Fruit fly (Drosophila melanogaster) whole organism, wandering third instar larva: Measurements from ENCODE around the gene CG31323.

ENCODE experiments used
- Abd-B ChIP-seq: fragments of >200 bp; optimal IDR thresholded peaks from 2 replicates; lab custom pipeline; 2017; ENCODE audit warnings: missing biosample characterization, missing genetic modification characterization
- CrebA ChIP-seq: fragments of 200-800 bp; sonication (Bioruptor generic); optimal IDR thresholded peaks from 2 replicates; lab custom pipeline; 2016; ENCODE audit warnings: missing biosample characterization, mild to moderate bottlenecking, missing genetic modification characterization, borderline replicate concordance
- Hr78 ChIP-seq: fragments of >200 bp; optimal IDR thresholded peaks from 2 replicates; lab custom pipeline; 2017; ENCODE audit warnings: missing biosample characterization, missing genetic modification characterization
- Mio ChIP-seq: sonication (Bioruptor generic); optimal IDR thresholded peaks from 2 replicates; lab custom pipeline; 2016; ENCODE audit warnings: missing biosample characterization, missing genetic modification characterization
- Myc ChIP-seq: fragments of >200 bp; optimal IDR thresholded peaks from 2 replicates; lab custom pipeline; 2017
- br ChIP-seq: fragments of 200-800 bp; sonication (Bioruptor generic); optimal IDR thresholded peaks from 2 replicates; lab custom pipeline; 2016; ENCODE audit warnings: missing biosample characterization, missing genetic modification characterization
- brk ChIP-seq: fragments of 200-800 bp; sonication (Bioruptor generic); optimal IDR thresholded peaks from 2 replicates; lab custom pipeline; 2016; ENCODE audit warnings: missing biosample characterization, mild to moderate bottlenecking, missing genetic modification characterization
- fru ChIP-seq: fragments of 200-800 bp; sonication (Bioruptor generic); optimal IDR thresholded peaks from 3 replicates; lab custom pipeline; 2016; ENCODE audit warnings: missing biosample characterization, mild to moderate bottlenecking, missing genetic modification characterization
- jim ChIP-seq: fragments of 175-275, 200-325 bp; sonication (Bioruptor generic); optimal IDR thresholded peaks from 2 replicates; lab custom pipeline; 2016; ENCODE audit warnings: missing biosample characterization, mild to moderate bottlenecking, missing genetic modification characterization
- pan ChIP-seq: fragments of >200 bp; optimal IDR thresholded peaks from 2 replicates; lab custom pipeline; 2017
- psq ChIP-seq: fragments of 200-800 bp; sonication (Bioruptor generic); optimal IDR thresholded peaks from 3 replicates; lab custom pipeline; 2017; ENCODE audit warnings: missing biosample characterization, mild to moderate bottlenecking, missing genetic modification characterization, moderate library complexity

dm6 chr3R:26230016-26230415 lies 59.4 kb downstream of the CG31323 start, which contains the start of gene CG12290:
- peak; percentile 17 for TF ChIP-seq fru (GFP tag; lab: Kevin White, UChicago)
- TF ChIP-seq Mio (GFP tag; lab: Kevin White, UChicago) = no peak
- no peak for TF ChIP-seq Hr78 (GFP tag; lab: Kevin White, UChicago)
- TF ChIP-seq psq (GFP tag; lab: Kevin White, UChicago) = peak; percentile 32
- TF ChIP-seq brk = no peak
- TF ChIP-seq jim (GFP tag; lab: Kevin White, UChicago) = peak; percentile 9
- no peak for TF ChIP-seq Abd-B (GFP tag; lab: Kevin White, UChicago)
- TF ChIP-seq CrebA = no peak
- no peak for TF ChIP-seq pan
- no peak for TF ChIP-seq Myc (lab: Kevin White, UChicago)
- TF ChIP-seq br (GFP tag; lab: Kevin White, UChicago) = peak; percentile 33
